Fruit fly (Drosophila melanogaster): Measurements from ENCODE around the gene CheB38b.

The CheB38b gene

DNA sequence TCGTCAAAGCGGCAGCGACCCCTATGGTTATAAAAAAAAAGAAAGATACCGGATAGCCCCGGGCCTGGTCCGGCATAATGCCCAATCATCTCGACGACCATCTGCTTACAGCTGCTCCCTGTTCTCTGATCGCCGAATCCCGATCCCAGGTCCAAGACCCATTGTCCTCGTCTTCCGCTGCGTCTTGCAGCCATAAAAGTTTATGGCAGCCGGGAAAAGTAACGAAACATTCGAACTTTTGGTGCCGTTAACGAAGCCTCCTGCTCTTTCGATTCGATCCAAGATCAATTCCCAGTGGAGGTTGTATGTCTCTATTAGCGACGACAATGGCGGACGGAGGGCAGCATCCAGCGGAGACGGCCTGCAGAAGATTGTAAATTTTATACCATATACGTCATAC is 31.7 kb downstream of the CheB38b start:
- no peak for TF ChIP-seq CG34367 (tag; optimal IDR thresholded peaks at IDR 0.05)
- TF ChIP-seq fd96Ca (GFP tag; IDR thresholded peaks at IDR 0.05): no peak
- no peak for TF ChIP-seq CG15710 (tag; optimal IDR thresholded peaks at IDR 0.05)
- TF ChIP-seq CG8159 (tag; optimal IDR thresholded peaks at IDR 0.05): no peak
- TF ChIP-seq Pif1A (GFP tag; optimal IDR thresholded peaks at IDR 0.05): no peak
- no peak for TF ChIP-seq CG17806 (tag; optimal IDR thresholded peaks at IDR 0.05)
- TF ChIP-seq CG9948 (tag; optimal IDR thresholded peaks at IDR 0.05): no peak
- TF ChIP-seq CG10348 (GFP tag; IDR thresholded peaks at IDR 0.05): no peak
- TF ChIP-seq CG12605 (GFP tag; IDR thresholded peaks at IDR 0.05): no peak
- no peak for TF ChIP-seq gl (tag; optimal IDR thresholded peaks at IDR 0.05)
- TF ChIP-seq Ets98B (GFP tag; IDR thresholded peaks at IDR 0.05): no peak
- TF ChIP-seq Pif1B (GFP tag; optimal IDR thresholded peaks at IDR 0.05): no peak
- no peak for TF ChIP-seq CG32121 (GFP tag; IDR thresholded peaks at IDR 0.05)
- TF ChIP-seq D1 (tag; optimal IDR thresholded peaks at IDR 0.05): no peak
- no peak for TF ChIP-seq CG14655 (GFP tag; optimal IDR thresholded peaks at IDR 0.05)
- TF ChIP-seq Snoo (tag; optimal IDR thresholded peaks at IDR 0.05): no peak
- TF ChIP-seq CG13204 (GFP tag; optimal IDR thresholded peaks at IDR 0.05): no peak
- no peak for TF ChIP-seq CG4496 (GFP tag; IDR thresholded peaks at IDR 0.05)
- no peak for TF ChIP-seq EcR (GFP tag; optimal IDR thresholded peaks at IDR 0.05)

DNA sequence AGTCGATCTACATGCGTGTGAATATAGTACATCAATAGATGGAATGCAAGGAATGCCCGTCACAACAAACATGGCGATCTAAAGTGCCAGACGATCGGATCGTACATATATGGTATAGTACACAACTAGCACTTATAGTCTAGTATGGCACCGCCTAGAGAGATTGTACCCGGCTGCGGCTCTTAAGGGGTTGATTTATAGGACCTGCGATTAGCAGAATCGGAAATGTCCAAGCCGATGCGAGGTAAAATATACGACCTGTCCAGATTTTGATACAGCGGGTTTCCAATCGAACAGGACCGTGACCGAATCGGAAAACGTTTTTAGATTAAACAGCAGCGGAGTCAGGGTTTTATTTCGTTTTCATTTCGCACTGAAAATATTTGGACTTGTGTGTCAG is 33.2 kb downstream of the CheB38b start:
- no peak for TF ChIP-seq fd96Ca (GFP tag; IDR thresholded peaks at IDR 0.05)
- no peak for TF ChIP-seq CG8301 (tag; optimal IDR thresholded peaks at IDR 0.05)
- no peak for TF ChIP-seq D1 (tag; optimal IDR thresholded peaks at IDR 0.05)
- TF ChIP-seq CG32121 (GFP tag; IDR thresholded peaks at IDR 0.05): no peak
- TF ChIP-seq CG14655 (GFP tag; optimal IDR thresholded peaks at IDR 0.05): no peak
- no peak for TF ChIP-seq Ets98B (GFP tag; IDR thresholded peaks at IDR 0.05)
- no peak for TF ChIP-seq CG12605 (GFP tag; IDR thresholded peaks at IDR 0.05)
- no peak for TF ChIP-seq rn (GFP tag; IDR thresholded peaks at IDR 0.05)
- TF ChIP-seq Pif1A (GFP tag; optimal IDR thresholded peaks at IDR 0.05): no peak
- TF ChIP-seq CG9948 (tag; optimal IDR thresholded peaks at IDR 0.05): no peak
- no peak for TF ChIP-seq gl (tag; optimal IDR thresholded peaks at IDR 0.05)
- no peak for TF ChIP-seq CG10348 (GFP tag; IDR thresholded peaks at IDR 0.05)
- no peak for TF ChIP-seq CG15710 (tag; optimal IDR thresholded peaks at IDR 0.05)
- no peak for TF ChIP-seq CG13204 (GFP tag; optimal IDR thresholded peaks at IDR 0.05)
- TF ChIP-seq CG17806 (tag; optimal IDR thresholded peaks at IDR 0.05): no peak
- no peak for TF ChIP-seq CG4496 (GFP tag; IDR thresholded peaks at IDR 0.05)
- no peak for TF ChIP-seq CG8159 (tag; optimal IDR thresholded peaks at IDR 0.05)
- no peak for TF ChIP-seq EcR (GFP tag; optimal IDR thresholded peaks at IDR 0.05)
- no peak for TF ChIP-seq Snoo (tag; optimal IDR thresholded peaks at IDR 0.05)

- TF ChIP-seq CG34367 (tag; optimal IDR thresholded peaks at IDR 0.05): no peak
- TF ChIP-seq CG8159 (tag; optimal IDR thresholded peaks at IDR 0.05): no peak
- TF ChIP-seq CG8301 (tag; optimal IDR thresholded peaks at IDR 0.05): no peak
- TF ChIP-seq CG14655 (GFP tag; optimal IDR thresholded peaks at IDR 0.05): no peak
- TF ChIP-seq fd96Ca (GFP tag; IDR thresholded peaks at IDR 0.05): no peak
- no peak for TF ChIP-seq Pif1B (GFP tag; optimal IDR thresholded peaks at IDR 0.05)
- no peak for TF ChIP-seq Snoo (tag; optimal IDR thresholded peaks at IDR 0.05)
- no peak for TF ChIP-seq CG9948 (tag; optimal IDR thresholded peaks at IDR 0.05)
- no peak for TF ChIP-seq CG4496 (GFP tag; IDR thresholded peaks at IDR 0.05)
- TF ChIP-seq CG13204 (GFP tag; optimal IDR thresholded peaks at IDR 0.05): no peak
- no peak for TF ChIP-seq CG32121 (GFP tag; IDR thresholded peaks at IDR 0.05)
- no peak for TF ChIP-seq Pif1A (GFP tag; optimal IDR thresholded peaks at IDR 0.05)
- TF ChIP-seq Ets98B (GFP tag; IDR thresholded peaks at IDR 0.05): no peak
- TF ChIP-seq gl (tag; optimal IDR thresholded peaks at IDR 0.05): no peak
Observed at dm6 chr2L:20783044-20783443, 34.0 kb downstream of the CheB38b start.

DNA sequence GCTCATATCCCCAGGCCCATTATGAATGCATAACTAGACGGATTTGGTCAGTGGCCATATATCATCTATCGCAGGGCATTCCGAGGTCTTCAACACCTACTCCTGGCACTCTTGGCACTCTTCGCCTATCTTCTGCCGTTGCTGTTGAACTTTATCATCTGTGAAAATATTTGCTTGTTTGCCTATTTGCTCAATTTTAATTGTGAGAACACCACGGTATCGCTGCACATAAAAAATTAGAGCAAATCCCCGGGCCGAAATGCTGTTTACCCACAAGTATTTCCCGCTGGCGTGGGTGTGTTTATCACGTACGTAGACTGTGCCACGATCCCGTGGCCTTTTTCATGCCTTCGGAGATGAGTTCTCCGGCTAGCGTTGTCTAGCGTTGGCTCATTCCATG is 36.3 kb downstream of the CheB38b start:
- TF ChIP-seq CG13204 (GFP tag; optimal IDR thresholded peaks at IDR 0.05) (no peak), CG8159 (tag; optimal IDR thresholded peaks at IDR 0.05) (no peak), EcR (GFP tag; optimal IDR thresholded peaks at IDR 0.05) (no peak), Ets98B (GFP tag; IDR thresholded peaks at IDR 0.05) (no peak), gl (tag; optimal IDR thresholded peaks at IDR 0.05) (no peak), D1 (tag; optimal IDR thresholded peaks at IDR 0.05) (no peak), Pif1B (GFP tag; optimal IDR thresholded peaks at IDR 0.05) (no peak), CG4496 (GFP tag; IDR thresholded peaks at IDR 0.05) (no peak), Snoo (tag; optimal IDR thresholded peaks at IDR 0.05) (no peak), CG34367 (tag; optimal IDR thresholded peaks at IDR 0.05) (no peak), rn (GFP tag; IDR thresholded peaks at IDR 0.05) (no peak), CG14655 (GFP tag; optimal IDR thresholded peaks at IDR 0.05) (no peak), CG32121 (GFP tag; IDR thresholded peaks at IDR 0.05) (no peak), CG10348 (GFP tag; IDR thresholded peaks at IDR 0.05) (no peak), CG9948 (tag; optimal IDR thresholded peaks at IDR 0.05) (no peak), CG8301 (tag; optimal IDR thresholded peaks at IDR 0.05) (no peak), Pif1A (GFP tag; optimal IDR thresholded peaks at IDR 0.05) (no peak), fd96Ca (GFP tag; IDR thresholded peaks at IDR 0.05) (no peak), CG15710 (tag; optimal IDR thresholded peaks at IDR 0.05) (no peak), CG12605 (GFP tag; IDR thresholded peaks at IDR 0.05) (no peak)

DNA sequence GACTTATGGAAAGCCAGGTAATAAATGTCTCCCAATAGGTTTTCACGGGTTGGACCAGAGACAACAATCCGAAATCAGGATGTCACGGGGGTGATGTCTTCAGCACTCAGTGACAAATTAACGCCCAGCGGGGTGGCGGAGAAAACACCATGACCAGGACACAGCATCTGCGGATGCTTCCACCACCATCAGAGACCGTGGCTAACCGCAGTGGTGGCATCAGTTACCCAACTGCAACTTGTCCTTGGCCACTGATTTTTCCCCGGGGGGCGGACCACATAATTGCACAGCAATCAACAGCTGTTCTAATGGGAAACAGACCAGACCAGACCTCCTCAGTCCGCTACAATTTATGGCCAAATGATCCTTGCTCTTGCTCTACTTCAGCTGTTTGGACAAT is 38.7 kb downstream of the CheB38b start:
- TF ChIP-seq EcR (GFP tag; optimal IDR thresholded peaks at IDR 0.05) (no peak), CG8301 (tag; optimal IDR thresholded peaks at IDR 0.05) (no peak), CG13204 (GFP tag; optimal IDR thresholded peaks at IDR 0.05) (no peak), CG15710 (tag; optimal IDR thresholded peaks at IDR 0.05) (no peak), CG14655 (GFP tag; optimal IDR thresholded peaks at IDR 0.05) (no peak)

DNA sequence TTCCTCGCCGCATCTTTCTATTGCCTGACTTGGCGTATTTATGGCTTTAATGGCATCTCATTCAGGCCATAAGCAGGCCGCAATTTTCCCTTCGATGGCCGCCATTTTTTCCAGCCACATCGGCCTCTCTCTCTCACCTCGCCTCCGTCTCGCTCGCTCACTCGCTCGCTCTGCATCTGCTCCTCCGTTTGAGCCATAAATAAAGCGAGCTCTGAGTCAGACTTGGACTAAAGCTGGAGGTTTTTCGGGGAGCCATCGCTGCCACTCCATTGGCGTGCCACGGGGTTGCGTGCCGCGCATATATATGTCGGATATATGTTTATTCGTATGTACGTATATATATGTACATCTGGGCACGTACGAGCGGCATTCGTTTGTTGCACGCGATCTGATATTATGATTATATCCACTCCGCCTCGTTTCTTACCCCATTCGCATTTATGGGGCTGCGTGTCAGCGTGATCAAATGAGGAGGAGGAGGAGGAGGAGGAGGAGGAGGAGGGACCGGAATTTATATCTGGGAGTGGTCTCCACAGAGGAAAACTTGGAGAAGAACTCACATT is 40.0 kb downstream of the CheB38b start:
- TF ChIP-seq CG9948 (tag; optimal IDR thresholded peaks at IDR 0.05) (no peak), CG10348 (GFP tag; IDR thresholded peaks at IDR 0.05) (no peak), CG4496 (GFP tag; IDR thresholded peaks at IDR 0.05) (no peak), Ets98B (GFP tag; IDR thresholded peaks at IDR 0.05) (no peak), CG13204 (GFP tag; optimal IDR thresholded peaks at IDR 0.05) (no peak), CG32121 (GFP tag; IDR thresholded peaks at IDR 0.05) (no peak), rn (GFP tag; IDR thresholded peaks at IDR 0.05) (no peak), Pif1A (GFP tag; optimal IDR thresholded peaks at IDR 0.05) (no peak), D1 (tag; optimal IDR thresholded peaks at IDR 0.05) (no peak), gl (tag; optimal IDR thresholded peaks at IDR 0.05) (no peak)

Data from whole organism, pupa.